Worm (Caenorhabditis elegans) whole organism, L4 larva: ENCODE measurements around the gene ins-9.

Source experiments
- D1046.2 ChIP-seq: fragments of 200-800 bp; sonication (Bioruptor generic); IDR thresholded peaks from 2 replicates; pipeline ENCODE4 v1.3.6; 2022; ENCODE audit warnings: missing genetic modification characterization, missing compliant biosample characterization
- F10B5.3 ChIP-seq: sonication (generic microtip); optimal IDR thresholded peaks from 2 replicates; lab custom pipeline; 2016; ENCODE audit warnings: mild to moderate bottlenecking, missing genetic modification characterization, missing compliant biosample characterization
- F26F4.8 ChIP-seq: fragments of 200-800 bp; sonication (Bioruptor generic); conservative IDR thresholded peaks from 2 replicates; pipeline ENCODE4 v1.3.6; 2022; ENCODE audit warnings: missing genetic modification characterization, missing compliant biosample characterization
- F44E2.7 ChIP-seq: fragments of 200-800 bp; sonication (Bioruptor generic); IDR thresholded peaks from 2 replicates; pipeline ENCODE4 v2.1.2; 2022; ENCODE audit warnings: missing genetic modification characterization, missing compliant biosample characterization
- R02D3.7 ChIP-seq: fragments of 150-350 bp; sonication (generic microtip); optimal IDR thresholded peaks from 3 replicates; lab custom pipeline; 2014; ENCODE audit warnings: missing biosample characterization, missing genetic modification characterization
- Y48G9A.11 ChIP-seq: fragments of 200-800 bp; sonication (Bioruptor generic); IDR thresholded peaks from 2 replicates; pipeline ENCODE4 v1.3.6; 2022; ENCODE audit warnings: missing genetic modification reagents, missing genetic modification characterization, missing compliant biosample characterization
- Y5F2A.4 ChIP-seq: fragments of 200-800 bp; sonication (Bioruptor generic); optimal IDR thresholded peaks from 2 replicates; lab custom pipeline; 2018; ENCODE audit warnings: mild to moderate bottlenecking, missing genetic modification characterization, missing compliant biosample characterization
- Y75B8A.6 ChIP-seq: fragments of 200-800 bp; sonication (Bioruptor generic); IDR thresholded peaks from 2 replicates; pipeline ENCODE4 v1.3.6; 2022; ENCODE audit warnings: missing genetic modification reagents, missing genetic modification characterization, missing compliant biosample characterization
- aha-1 ChIP-seq: fragments of 150-350 bp; peaks from one replicate; lab custom pipeline; 2014; ENCODE audit warnings: missing biosample characterization, missing genetic modification characterization
- aly-2 ChIP-seq: sonication (generic microtip); optimal IDR thresholded peaks from 2 replicates; lab custom pipeline; 2018; ENCODE audit warnings: missing biosample characterization, missing genetic modification characterization
- arid-1 ChIP-seq: fragments of 200-800 bp; sonication (Bioruptor generic); conservative IDR thresholded peaks from 2 replicates; pipeline ENCODE4 v1.3.6; 2022; ENCODE audit warnings: missing genetic modification reagents, missing genetic modification characterization, missing compliant biosample characterization
- ceh-44 ChIP-seq: fragments of 200-800 bp; sonication (Bioruptor generic); IDR thresholded peaks from 2 replicates; pipeline ENCODE4 v1.3.6; 2022; ENCODE audit warnings: missing genetic modification reagents, missing genetic modification characterization, missing compliant biosample characterization
- ces-1 ChIP-seq: fragments of 150-350 bp; sonication (generic microtip); optimal IDR thresholded peaks from 4 replicates; lab custom pipeline; 2014; ENCODE audit warnings: missing biosample characterization, missing genetic modification reagents, missing genetic modification characterization
- daf-16 ChIP-seq, 3 experiments: sonication (generic microtip); optimal IDR thresholded peaks; 2 replicates each; lab custom pipeline; 2016 to 2017; ENCODE audit warnings: missing genetic modification characterization in 3 of 3, missing genetic modification reagents in 3 of 3, mild to moderate bottlenecking in 2 of 3, missing compliant biosample characterization in 2 of 3, missing biosample characterization in 1 of 3, moderate library complexity in 1 of 3
- dmd-6 ChIP-seq: fragments of 200-800 bp; sonication (Bioruptor generic); IDR thresholded peaks from 2 replicates; pipeline ENCODE4 v1.3.6; 2022; ENCODE audit warnings: missing genetic modification reagents, missing genetic modification characterization, missing compliant biosample characterization
- dve-1 ChIP-seq: sonication (generic microtip); optimal IDR thresholded peaks from 2 replicates; lab custom pipeline; 2017; ENCODE audit warnings: antibody characterized with exemption, mild to moderate bottlenecking, missing genetic modification characterization, missing compliant biosample characterization; ENCODE audit not compliant: insufficient read depth
- egl-43 ChIP-seq: fragments of 200-800 bp; sonication (Bioruptor generic); IDR thresholded peaks from 2 replicates; pipeline ENCODE4 v1.3.6; 2022; ENCODE audit warnings: missing genetic modification reagents, missing genetic modification characterization, missing compliant biosample characterization
- hif-1 ChIP-seq, 2 experiments: sonication (generic microtip); optimal IDR thresholded peaks; 2 replicates each; lab custom pipeline; 2016 to 2017; ENCODE audit warnings: missing compliant biosample characterization in 2 of 2, missing genetic modification characterization in 2 of 2, missing genetic modification reagents in 2 of 2, missing genotype in 2 of 2, mild to moderate bottlenecking in 1 of 2
- hlh-11 ChIP-seq: fragments of 200-800 bp; sonication (Bioruptor generic); optimal IDR thresholded peaks from 2 replicates; lab custom pipeline; 2018; ENCODE audit warnings: mild to moderate bottlenecking, missing genetic modification characterization, missing compliant biosample characterization
- hlh-30 ChIP-seq: sonication (generic microtip); optimal IDR thresholded peaks from 2 replicates; lab custom pipeline; 2017; ENCODE audit warnings: antibody characterized with exemption, mild to moderate bottlenecking, missing genetic modification characterization, missing compliant biosample characterization; ENCODE audit not compliant: insufficient read depth
- lim-7 ChIP-seq: fragments of 200-800 bp; sonication (Bioruptor generic); IDR thresholded peaks from 2 replicates; pipeline ENCODE4 v1.3.6; 2022; ENCODE audit warnings: missing genetic modification characterization, missing compliant biosample characterization
- lin-13 ChIP-seq: fragments of 150-350 bp; optimal IDR thresholded peaks from 2 replicates; lab custom pipeline; 2014; ENCODE audit warnings: missing biosample characterization, missing genetic modification reagents, missing genetic modification characterization
- lin-15B ChIP-seq: fragments of 150-350 bp; sonication (generic microtip); optimal IDR thresholded peaks from 3 replicates; lab custom pipeline; 2014; ENCODE audit warnings: missing biosample characterization, missing genetic modification characterization
- lin-29 ChIP-seq: fragments of 200-800 bp; sonication (Bioruptor generic); IDR thresholded peaks from 2 replicates; pipeline ENCODE4 v1.3.6; 2022; ENCODE audit warnings: missing genetic modification reagents, missing genetic modification characterization, missing compliant biosample characterization
- lin-38 ChIP-seq: fragments of 200-800 bp; sonication (Bioruptor generic); IDR thresholded peaks from 2 replicates; pipeline ENCODE4 v1.3.6; 2022; ENCODE audit warnings: missing genetic modification reagents, missing genetic modification characterization, missing compliant biosample characterization
- lsy-2 ChIP-seq, 2 experiments: fragments of 150-350 bp in 1 of 2; sonication (generic microtip) in 1 of 2; optimal IDR thresholded peaks; 2 replicates each; lab custom pipeline; 2014 to 2017; ENCODE audit warnings: missing biosample characterization in 2 of 2, missing genetic modification characterization in 2 of 2
- madf-5 ChIP-seq, 2 experiments: fragments of 200-800 bp; sonication (Bioruptor generic); IDR thresholded peaks; 2 replicates each; pipeline ENCODE4 v1.3.6; 2022; ENCODE audit warnings: missing compliant biosample characterization in 2 of 2, missing genetic modification characterization in 2 of 2
- madf-9 ChIP-seq: fragments of 200-800 bp; sonication (Bioruptor generic); conservative IDR thresholded peaks from 2 replicates; pipeline ENCODE4 v1.3.6; 2022; ENCODE audit warnings: missing genetic modification reagents, missing genetic modification characterization, missing compliant biosample characterization
- mdl-1 ChIP-seq, 2 experiments: fragments of 150-350 bp in 1 of 2; sonication (generic microtip) in 1 of 2; optimal IDR thresholded peaks; 2 replicates each; lab custom pipeline; 2014 to 2017; ENCODE audit warnings: missing biosample characterization in 2 of 2, missing genetic modification characterization in 2 of 2
- mep-1 ChIP-seq: fragments of 150-350 bp; sonication (generic microtip); optimal IDR thresholded peaks from 3 replicates; lab custom pipeline; 2014; ENCODE audit warnings: missing biosample characterization, missing genetic modification characterization
- mxl-2 ChIP-seq: fragments of 200-800 bp; sonication (Bioruptor generic); conservative IDR thresholded peaks from 2 replicates; pipeline ENCODE4 v1.3.6; 2022; ENCODE audit warnings: missing genetic modification reagents, missing genetic modification characterization, missing compliant biosample characterization
- nhr-28 ChIP-seq: fragments of 150-350 bp; optimal IDR thresholded peaks from 2 replicates; lab custom pipeline; 2014; ENCODE audit warnings: missing biosample characterization, missing genetic modification characterization
- nhr-42 ChIP-seq: fragments of 200-800 bp; sonication (Bioruptor generic); IDR thresholded peaks from 2 replicates; pipeline ENCODE4 v1.3.6; 2022; ENCODE audit warnings: missing genetic modification characterization, missing compliant biosample characterization
- nhr-6 ChIP-seq: fragments of 150-350 bp; optimal IDR thresholded peaks from 2 replicates; lab custom pipeline; 2014; ENCODE audit warnings: missing biosample characterization, missing genetic modification characterization
- php-3 ChIP-seq: fragments of 200-800 bp; sonication (Bioruptor generic); IDR thresholded peaks from 2 replicates; pipeline ENCODE4 v1.3.6; 2022; ENCODE audit warnings: missing genetic modification reagents, missing genetic modification characterization, missing compliant biosample characterization
- pqm-1 ChIP-seq: sonication (generic microtip); optimal IDR thresholded peaks from 2 replicates; lab custom pipeline; 2017; ENCODE audit warnings: missing biosample characterization, missing genetic modification characterization
- skn-1 ChIP-seq: fragments of 150-350 bp; optimal IDR thresholded peaks from 2 replicates; lab custom pipeline; 2014; ENCODE audit warnings: missing biosample characterization, missing genetic modification characterization
- snpc-1.2 ChIP-seq: fragments of 200-800 bp; sonication (Bioruptor generic); IDR thresholded peaks from 2 replicates; pipeline ENCODE4 v1.3.6; 2022; ENCODE audit warnings: missing genetic modification reagents, missing genetic modification characterization, missing compliant biosample characterization
- snpc-4 ChIP-seq: fragments of 150-350 bp; optimal IDR thresholded peaks from 2 replicates; lab custom pipeline; 2014; ENCODE audit warnings: missing biosample characterization, missing genetic modification characterization
- tag-97 ChIP-seq: fragments of 200-800 bp; sonication (Bioruptor generic); IDR thresholded peaks from 2 replicates; pipeline ENCODE4 v1.3.6; 2022; ENCODE audit warnings: missing genetic modification characterization, missing compliant biosample characterization
- unc-39 ChIP-seq: sonication (generic microtip); optimal IDR thresholded peaks from 2 replicates; lab custom pipeline; 2017; ENCODE audit warnings: missing biosample characterization, missing genetic modification characterization
- unc-62 ChIP-seq, 3 experiments: fragments of 150-350 bp in 1 of 3; sonication (generic microtip); optimal IDR thresholded peaks in 2 of 3; peaks in 1 of 3; 1 replicate in 1 of 3; 2 replicates in 2 of 3; lab custom pipeline; 2014 to 2017; ENCODE audit warnings: missing biosample characterization in 3 of 3, missing genetic modification characterization in 3 of 3, missing genetic modification reagents in 3 of 3, missing genotype in 1 of 3
- vab-7 ChIP-seq: fragments of 200-800 bp; sonication (Bioruptor generic); IDR thresholded peaks from 2 replicates; pipeline ENCODE4 v1.3.6; 2022; ENCODE audit warnings: missing genetic modification reagents, missing genetic modification characterization, missing compliant biosample characterization
- zag-1 ChIP-seq: fragments of 150-350 bp; optimal IDR thresholded peaks from 2 replicates; lab custom pipeline; 2014; ENCODE audit warnings: missing biosample characterization, missing genetic modification characterization
- zip-2 ChIP-seq: fragments of 150-350 bp; optimal IDR thresholded peaks from 2 replicates; lab custom pipeline; 2014; ENCODE audit warnings: missing biosample characterization, missing genetic modification characterization

ins-9 gene

DNA sequence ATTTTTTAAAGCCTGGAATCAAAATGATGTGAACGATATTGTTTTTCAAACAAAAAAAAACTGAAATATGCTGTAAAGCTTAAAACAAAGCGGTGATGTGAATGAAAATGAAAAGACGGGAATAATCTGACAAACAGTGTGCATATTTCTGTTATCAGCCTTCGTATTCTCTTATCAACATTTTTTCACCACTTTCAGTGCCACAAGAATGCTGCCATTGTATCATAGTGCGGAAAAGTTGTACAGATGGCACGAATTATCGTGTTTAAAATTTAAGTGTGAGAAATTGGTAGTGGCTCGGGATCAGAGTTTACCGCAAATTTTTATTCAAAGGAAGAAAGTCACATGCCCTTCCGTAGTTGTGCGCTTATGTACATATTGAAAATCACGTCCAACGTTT is 42.0 kb downstream of the ins-9 start, which contains the start of gene ifd-1 (continued):
- TF ChIP-seq nhr-42 (GFP tag; lab: Robert Waterston, UW) (no peak), hlh-30 (tag; lab: Kevin White, UChicago) (peak; percentile 23), dmd-6 (peak; percentile 51; the same call in 1 of the 2 replicates), madf-5 (GFP tag; IDR thresholded peaks at IDR 0.05; lab: Robert Waterston, UW) (no peak), F26F4.8 (no peak), ces-1 (GFP tag; lab: Kevin White, UChicago) (no peak), ceh-44 (GFP tag; lab: Robert Waterston, UW) (no peak), pqm-1 (peak; percentile 98)

DNA sequence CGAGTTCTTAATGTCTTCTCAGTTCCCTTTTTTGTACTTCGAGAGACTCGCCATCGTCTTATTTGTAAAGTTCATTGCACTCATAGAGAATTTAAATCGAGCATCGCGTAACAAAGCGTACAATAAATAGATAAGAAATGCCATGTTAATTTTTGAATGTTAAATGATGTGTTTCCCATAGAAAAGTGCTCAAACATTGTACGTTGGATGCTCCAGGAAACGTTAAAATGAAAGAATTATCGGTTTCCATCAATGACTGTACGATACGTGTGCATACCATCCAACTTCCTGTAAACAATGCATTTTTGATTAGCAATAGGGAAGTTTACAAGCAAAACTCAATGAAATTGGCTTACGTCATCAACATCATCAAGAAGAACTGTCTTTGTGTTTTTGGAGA is 45.8 kb downstream of the ins-9 start:
- TF ChIP-seq pqm-1: peak; percentile 92
- peak; percentile 26; the same call in 1 of the 2 replicates for TF ChIP-seq dmd-6
- TF ChIP-seq aly-2 (tag; lab: Kevin White, UChicago): no peak
- TF ChIP-seq nhr-28: peak; percentile 5
- TF ChIP-seq daf-16 (GFP tag; optimal IDR thresholded peaks at IDR 0.05; lab: Kevin White, UChicago): no peak
- TF ChIP-seq daf-16 (tag; optimal IDR thresholded peaks at IDR 0.05; lab: Kevin White, UChicago): peak; percentile 74
- peak; percentile 55 for TF ChIP-seq dve-1 (tag; lab: Kevin White, UChicago)
- TF ChIP-seq lsy-2 (tag; optimal IDR thresholded peaks at IDR 0.05; lab: Kevin White, UChicago): peak in 1 of 2 experiments; percentile 2
- TF ChIP-seq php-3 (GFP tag; lab: Robert Waterston, UW): peak; percentile 31; the same call in 1 of the 2 replicates
- peak; percentile 40 for TF ChIP-seq aha-1
- TF ChIP-seq hlh-11 (tag; lab: Kevin White, UChicago): peak; percentile 25
- TF ChIP-seq zag-1 (tag; lab: Kevin White, UChicago): no peak
- no peak for TF ChIP-seq lin-15B (tag; lab: Kevin White, UChicago)

- TF ChIP-seq hlh-30 (tag; lab: Kevin White, UChicago) (peak; percentile 24), mep-1 (tag; lab: Kevin White, UChicago) (no peak), F44E2.7 (GFP tag; lab: Robert Waterston, UW) (no peak), lin-15B (tag; lab: Kevin White, UChicago) (no peak), lin-13 (GFP tag; lab: Kevin White, UChicago) (no peak), madf-9 (GFP tag; lab: Robert Waterston, UW) (0 out of 2 replicates have a peak, but pooled peaks have one; percentile 49), D1046.2 (GFP tag; lab: Robert Waterston, UW) (peak; percentile 64; the same call in 1 of the 2 replicates), nhr-6 (tag; lab: Kevin White, UChicago) (no peak), hlh-11 (tag; lab: Kevin White, UChicago) (peak; percentile 17), nhr-28 (peak; percentile 9), vab-7 (GFP tag; lab: Robert Waterston, UW) (peak; percentile 25; the same call in 1 of the 2 replicates), snpc-1.2 (GFP tag; lab: Robert Waterston, UW) (peak; percentile 58; the same call in 1 of the 2 replicates), pqm-1 (no peak), R02D3.7 (tag; lab: Kevin White, UChicago) (no peak), tag-97 (GFP tag; lab: Robert Waterston, UW) (no peak), egl-43 (GFP tag; lab: Robert Waterston, UW) (peak; percentile 72), lin-29 (GFP tag; lab: Robert Waterston, UW) (no peak), madf-5 (GFP tag; IDR thresholded peaks at IDR 0.05; lab: Robert Waterston, UW) (0 out of 4 replicates have a peak, but pooled peaks of 1 of the 2 experiments have one; percentile 12), Y48G9A.11 (GFP tag; lab: Robert Waterston, UW) (no peak), mxl-2 (GFP tag; lab: Robert Waterston, UW) (no peak), zip-2 (tag; lab: Kevin White, UChicago) (no peak), unc-62 (GFP tag; optimal IDR thresholded peaks at IDR 0.05 in 1 of 2; lab: Kevin White, UChicago) (peak in 1 of 2 experiments; percentile 11), unc-62 (tag; optimal IDR thresholded peaks at IDR 0.05; lab: Kevin White, UChicago) (no peak), lim-7 (GFP tag; lab: Robert Waterston, UW) (peak; percentile 66; the same call in 1 of the 2 replicates), mdl-1 (tag; optimal IDR thresholded peaks at IDR 0.05; lab: Kevin White, UChicago) (peak in 1 of 2 experiments; percentile 19), Y75B8A.6 (GFP tag; lab: Robert Waterston, UW) (no peak), hif-1 (tag; optimal IDR thresholded peaks at IDR 0.05; lab: Kevin White, UChicago) (no peak), F10B5.3 (tag; lab: Kevin White, UChicago) (no peak), arid-1 (peak; percentile 69), lin-38 (GFP tag; lab: Robert Waterston, UW) (peak; percentile 71), unc-39 (tag; lab: Kevin White, UChicago) (no peak), snpc-4 (tag; lab: Kevin White, UChicago) (no peak), skn-1 (tag; lab: Kevin White, UChicago) (no peak), Y5F2A.4 (GFP tag; lab: Kevin White, UChicago) (no peak)
Observed at ce11 chrX:8819815-8820415, 46.5 kb downstream of the ins-9 start.
